Worm (Caenorhabditis elegans): ENCODE measurements around the gene str-79.

ce11 chrX:1984831-1985230 is 15.2 kb downstream of the str-79 start:
- no peak for TF ChIP-seq unc-130 (tag; optimal IDR thresholded peaks at IDR 0.05)
- no peak for TF ChIP-seq ceh-8 (GFP tag; optimal IDR thresholded peaks at IDR 0.05)
- no peak for TF ChIP-seq unc-86 (tag; optimal IDR thresholded peaks at IDR 0.05)
- no peak for TF ChIP-seq mep-1 (tag; optimal IDR thresholded peaks at IDR 0.05)
- no peak for TF ChIP-seq egl-27 (tag; optimal IDR thresholded peaks at IDR 0.05)
- no peak for TF ChIP-seq nhr-76 (tag; optimal IDR thresholded peaks at IDR 0.05)
- TF ChIP-seq blmp-1 (tag; optimal IDR thresholded peaks at IDR 0.05): no peak
